Worm (Caenorhabditis elegans) whole organism, midembryonic: Measurements from ENCODE around the gene C29A12.6.

Source experiments
- T22C8.4 ChIP-seq: fragments of 200-800 bp; sonication (Bioruptor generic); IDR thresholded peaks from 2 replicates; pipeline ENCODE4 v1.3.6; 2022; ENCODE audit warnings: missing genetic modification characterization, missing compliant biosample characterization
- flt-1 ChIP-seq: fragments of 200-800 bp; sonication (Bioruptor generic); IDR thresholded peaks from 2 replicates; pipeline ENCODE4 v1.3.6; 2022; ENCODE audit warnings: missing genetic modification characterization, missing compliant biosample characterization
- tab-1 ChIP-seq: fragments of 200-800 bp; sonication (Bioruptor generic); IDR thresholded peaks from 2 replicates; pipeline ENCODE4 v1.3.6; 2022; ENCODE audit warnings: missing genetic modification characterization, missing compliant biosample characterization
- ztf-23 ChIP-seq: fragments of 200-800 bp; sonication (Bioruptor generic); IDR thresholded peaks from 2 replicates; pipeline ENCODE4 v1.3.6; 2022; ENCODE audit warnings: missing genetic modification reagents, missing genetic modification characterization, missing compliant biosample characterization
- ztf-29 ChIP-seq: fragments of 200-800 bp; sonication (Bioruptor generic); IDR thresholded peaks from 2 replicates; pipeline ENCODE4 v1.3.6; 2022; ENCODE audit warnings: missing genetic modification reagents, missing genetic modification characterization, missing compliant biosample characterization

- TF ChIP-seq tab-1 (no peak), ztf-29 (GFP tag; lab: Robert Waterston, UW) (no peak), flt-1 (GFP tag; lab: Robert Waterston, UW) (no peak), ztf-23 (GFP tag; lab: Robert Waterston, UW) (no peak), T22C8.4 (no peak)
These were observed 26.2 kb downstream of the C29A12.6 start for ce11 chrV:10873190-10873589.
